Worm (Caenorhabditis elegans) whole organism, L2 larva: ENCODE results near the gene oac-23.

Experiments used
- aly-2 ChIP-seq: fragments of 150-350 bp; optimal IDR thresholded peaks from 2 replicates; lab custom pipeline; 2014; ENCODE audit warnings: missing biosample characterization, missing genetic modification characterization
- ceh-82 ChIP-seq: fragments of 150-350 bp; optimal IDR thresholded peaks from 2 replicates; lab custom pipeline; 2014; ENCODE audit warnings: missing biosample characterization, missing genetic modification characterization
- mdl-1 ChIP-seq, 2 experiments: fragments of 150-350 bp in 1 of 2; sonication (generic microtip) in 1 of 2; optimal IDR thresholded peaks; 2 replicates each; lab custom pipeline; 2017; ENCODE audit warnings: missing biosample characterization in 2 of 2, missing genetic modification characterization in 2 of 2
- nhr-12 ChIP-seq: fragments of 150-350 bp; optimal IDR thresholded peaks from 2 replicates; lab custom pipeline; 2014; ENCODE audit warnings: missing biosample characterization, missing genetic modification characterization
- nhr-25 ChIP-seq: fragments of 150-350 bp; sonication (generic microtip); optimal IDR thresholded peaks from 3 replicates; lab custom pipeline; 2014; ENCODE audit warnings: missing biosample characterization, missing genetic modification characterization
- snpc-4 ChIP-seq: fragments of 150-350 bp; optimal IDR thresholded peaks from 2 replicates; lab custom pipeline; 2014; ENCODE audit warnings: missing biosample characterization, missing genetic modification characterization

DNA sequence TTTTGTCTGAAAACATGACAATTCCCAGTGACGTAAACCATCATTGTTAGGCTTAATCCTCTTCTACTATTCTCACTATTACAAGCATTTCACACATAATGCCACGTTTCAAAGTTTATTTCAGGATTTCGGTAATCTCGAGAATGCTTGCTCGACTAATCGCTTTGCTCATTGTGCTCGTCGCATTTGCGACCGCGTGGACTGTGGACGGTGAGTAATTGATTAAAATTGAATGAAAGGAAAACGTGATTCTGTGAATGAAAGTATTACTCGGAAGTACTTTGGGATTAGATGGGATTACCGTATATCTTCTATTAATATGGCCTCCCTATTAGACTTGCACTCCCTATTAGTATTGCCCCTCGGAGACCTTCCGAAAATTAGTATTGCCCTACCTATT is 47.5 kb upstream of the oac-23 start:
- no peak for TF ChIP-seq nhr-12 (tag; lab: Kevin White, UChicago)
- TF ChIP-seq ceh-82 (tag; lab: Kevin White, UChicago): no peak
- TF ChIP-seq mdl-1 (tag; optimal IDR thresholded peaks at IDR 0.05; lab: Kevin White, UChicago): no peak
- no peak for TF ChIP-seq nhr-25 (tag; lab: Kevin White, UChicago)
- no peak for TF ChIP-seq snpc-4
- TF ChIP-seq aly-2: no peak
